Fruit fly (Drosophila melanogaster) whole organism, wandering third instar larva: ENCODE measurements around the gene CG31279.

ENCODE experiments used
- Abd-B ChIP-seq: fragments of >200 bp; optimal IDR thresholded peaks from 2 replicates; lab custom pipeline; 2017; ENCODE audit warnings: missing biosample characterization, missing genetic modification characterization
- Sp1 ChIP-seq: fragments of 200-800 bp; sonication (Bioruptor generic); optimal IDR thresholded peaks from 3 replicates; lab custom pipeline; 2019; ENCODE audit warnings: missing biosample characterization, mild to moderate bottlenecking, missing genetic modification characterization, moderate library complexity
- dsf ChIP-seq: sonication (Bioruptor generic); optimal IDR thresholded peaks from 2 replicates; lab custom pipeline; 2016; ENCODE audit warnings: missing biosample characterization, missing genetic modification characterization, borderline replicate concordance
- h ChIP-seq: fragments of 200-800 bp; sonication (Bioruptor generic); optimal IDR thresholded peaks from 3 replicates; lab custom pipeline; 2016; ENCODE audit warnings: missing biosample characterization, mild to moderate bottlenecking, missing genetic modification characterization
- usp ChIP-seq: fragments of >200 bp; optimal IDR thresholded peaks from 2 replicates; lab custom pipeline; 2017; ENCODE audit warnings: missing biosample characterization, missing genetic modification characterization

DNA sequence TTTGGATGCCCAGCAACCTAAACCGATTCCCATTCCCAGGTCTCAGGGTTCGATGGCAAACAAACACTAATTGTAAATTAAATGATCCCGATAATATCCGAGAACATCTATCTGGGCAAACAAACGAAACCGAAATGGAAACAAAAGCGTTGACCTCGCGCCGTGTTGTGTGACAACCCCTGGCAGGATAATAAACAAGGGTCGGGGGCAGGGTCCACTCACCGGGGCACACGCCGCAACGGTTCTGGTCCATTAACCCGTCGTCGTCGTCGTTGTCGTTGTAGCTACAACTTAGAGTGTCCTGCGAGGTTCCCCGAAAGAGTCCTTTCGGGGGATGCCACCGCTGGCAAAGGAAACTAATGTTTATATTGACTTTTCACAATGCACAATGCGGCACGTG is 41.4 kb upstream of the CG31279 start:
- TF ChIP-seq Sp1 (GFP tag; lab: Kevin White, UChicago) (no peak), Abd-B (GFP tag; lab: Kevin White, UChicago) (no peak), h (GFP tag; lab: Kevin White, UChicago) (no peak), dsf (GFP tag; lab: Kevin White, UChicago) (no peak), usp (GFP tag; lab: Kevin White, UChicago) (no peak)
